Fruit fly (Drosophila melanogaster): ENCODE data around the gene tkv.

Gene tkv

DNA sequence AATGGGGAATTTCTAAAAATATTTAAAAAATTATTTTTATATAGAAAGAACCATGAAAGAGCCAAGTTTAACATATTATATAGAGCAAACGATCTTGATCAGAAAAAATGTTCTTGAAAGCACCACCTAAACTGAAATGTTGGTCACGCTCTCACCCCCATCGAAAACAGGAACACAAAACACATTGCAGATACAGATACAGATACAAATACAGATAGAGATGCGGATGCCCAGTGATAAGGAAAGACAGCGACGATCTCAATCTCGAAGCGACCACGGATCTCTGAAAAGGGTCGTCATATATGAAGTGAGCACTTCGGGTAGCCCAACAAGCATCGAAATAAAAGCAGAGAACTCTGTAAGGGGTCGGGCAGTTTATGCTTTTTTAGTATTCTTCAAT lies 23.8 kb downstream of the tkv start:
- TF ChIP-seq Dll (GFP tag; IDR thresholded peaks at IDR 0.05; ENCODE audit: partially characterized antibody) (peak; percentile 29; the same call in 1 of the 4 replicates), tx (GFP tag; optimal IDR thresholded peaks at IDR 0.05) (no peak), CG6854 (GFP tag; optimal IDR thresholded peaks at IDR 0.05) (no peak), da (GFP tag; optimal IDR thresholded peaks at IDR 0.05) (no peak), sisA (GFP tag; IDR thresholded peaks at IDR 0.05) (no peak), CG32532 (GFP tag; IDR thresholded peaks at IDR 0.05) (no peak), Six4 (GFP tag; optimal IDR thresholded peaks at IDR 0.05) (no peak), row (GFP tag; IDR thresholded peaks at IDR 0.05) (peak; percentile 43; the same call in 2 of the 3 replicates), corto (GFP tag; optimal IDR thresholded peaks at IDR 0.05) (peak; percentile 32), Dp (GFP tag; optimal IDR thresholded peaks at IDR 0.05) (no peak), emc (GFP tag; optimal IDR thresholded peaks at IDR 0.05) (no peak), lmd (GFP tag; IDR thresholded peaks at IDR 0.05) (no peak), zfh1 (GFP tag; IDR thresholded peaks at IDR 0.05) (peak; percentile 35; the same call in 1 of the 3 replicates), caup (GFP tag; optimal IDR thresholded peaks at IDR 0.05; ENCODE audit: severe bottlenecking) (no peak), CG2199 (GFP tag; IDR thresholded peaks at IDR 0.05) (peak; percentile 48; the same call in 1 of the 3 replicates), grn (GFP tag; optimal IDR thresholded peaks at IDR 0.05) (peak; percentile 98), odd (GFP tag; optimal IDR thresholded peaks at IDR 0.05) (peak; percentile 7), Bgb (GFP tag; IDR thresholded peaks at IDR 0.05; ENCODE audit: partially characterized antibody) (no peak), crol (GFP tag; IDR thresholded peaks at IDR 0.05) (no peak), D19A (tag; optimal IDR thresholded peaks at IDR 0.05) (no peak), CG4360 (GFP tag; IDR thresholded peaks at IDR 0.05) (no peak), Ssrp (tag; optimal IDR thresholded peaks at IDR 0.05) (no peak), prd (optimal IDR thresholded peaks at IDR 0.05) (no peak), prd (GFP tag; IDR thresholded peaks at IDR 0.05) (no peak), CG15514 (GFP tag; optimal IDR thresholded peaks at IDR 0.05) (no peak), Scr (GFP tag; IDR thresholded peaks at IDR 0.05; ENCODE audit: partially characterized antibody) (peak; percentile 28; the same call in 1 of the 2 replicates), gem (tag; optimal IDR thresholded peaks at IDR 0.05) (peak; percentile 37), fd64A (GFP tag; optimal IDR thresholded peaks at IDR 0.05) (no peak), CG17359 (tag; optimal IDR thresholded peaks at IDR 0.05) (no peak), tna (GFP tag; IDR thresholded peaks at IDR 0.05; ENCODE audit: partially characterized antibody) (no peak), CG33557 (GFP tag; optimal IDR thresholded peaks at IDR 0.05) (peak; percentile 23), CG18262 (tag; optimal IDR thresholded peaks at IDR 0.05) (peak; percentile 10), Optix (GFP tag; IDR thresholded peaks at IDR 0.05) (no peak), dmrt11E (tag; optimal IDR thresholded peaks at IDR 0.05) (peak; percentile 27), pb (GFP tag; optimal IDR thresholded peaks at IDR 0.05) (no peak), CG8478 (optimal IDR thresholded peaks at IDR 0.05) (no peak), CG17829 (tag; optimal IDR thresholded peaks at IDR 0.05) (no peak), unpg (GFP tag; optimal IDR thresholded peaks at IDR 0.05) (no peak), Drgx (GFP tag; IDR thresholded peaks at IDR 0.05) (no peak), E2f2 (GFP tag; IDR thresholded peaks at IDR 0.05) (no peak), CG8388 (GFP tag; optimal IDR thresholded peaks at IDR 0.05) (peak; percentile 9), trem (tag; optimal IDR thresholded peaks at IDR 0.05) (no peak), CG4730 (GFP tag; IDR thresholded peaks at IDR 0.05) (no peak), onecut (GFP tag; IDR thresholded peaks at IDR 0.05) (no peak), CG9876 (GFP tag; optimal IDR thresholded peaks at IDR 0.05) (no peak), CG4282 (GFP tag; optimal IDR thresholded peaks at IDR 0.05) (no peak), CG15601 (tag; optimal IDR thresholded peaks at IDR 0.05) (no peak), CG14014 (GFP tag; IDR thresholded peaks at IDR 0.05) (no peak), CG17385 (GFP tag; optimal IDR thresholded peaks at IDR 0.05) (no peak), tgo (GFP tag; IDR thresholded peaks at IDR 0.05) (peak; percentile 15; the same call in 1 of the 3 replicates)
